Worm (Caenorhabditis elegans) whole organism, young adult: ENCODE measurements around the gene spin-2.
A peak's percentile ranks its signal among the peaks of the same experiment; 100 is the strongest.

Experiments
- B0035.1 ChIP-seq: sonication (generic microtip); optimal IDR thresholded peaks from 2 replicates; lab custom pipeline; 2016; ENCODE audit warnings: missing genetic modification characterization, mild to moderate bottlenecking, missing compliant biosample characterization, missing genotype, missing genetic modification reagents
- C06A6.2 ChIP-seq: fragments of 200-800 bp; sonication (Bioruptor generic); conservative IDR thresholded peaks from 2 replicates; pipeline ENCODE4 v1.3.6; 2022; ENCODE audit warnings: missing genetic modification characterization, missing compliant biosample characterization
- C17E4.6 ChIP-seq: fragments of 200-800 bp; sonication (Bioruptor generic); IDR thresholded peaks from 2 replicates; pipeline ENCODE4 v1.3.6; 2022; ENCODE audit warnings: missing genetic modification reagents, missing genetic modification characterization, missing compliant biosample characterization
- F22D6.2 ChIP-seq: sonication (generic microtip); optimal IDR thresholded peaks from 2 replicates; lab custom pipeline; 2016; ENCODE audit warnings: mild to moderate bottlenecking, missing genetic modification characterization, missing compliant biosample characterization
- F57A8.1 ChIP-seq: fragments of 200-800 bp; sonication (Bioruptor generic); optimal IDR thresholded peaks from 2 replicates; lab custom pipeline; 2018; ENCODE audit warnings: mild to moderate bottlenecking, missing genetic modification characterization, moderate library complexity, missing compliant biosample characterization
- F57C9.4 ChIP-seq: sonication (generic microtip); optimal IDR thresholded peaks from 2 replicates; lab custom pipeline; 2017; ENCODE audit warnings: mild to moderate bottlenecking, missing genetic modification characterization, missing compliant biosample characterization
- K11D2.4 ChIP-seq: fragments of 200-800 bp; sonication (Bioruptor generic); IDR thresholded peaks from 2 replicates; pipeline ENCODE4 v1.3.6; 2022; ENCODE audit warnings: missing genetic modification reagents, missing genetic modification characterization, missing compliant biosample characterization
- T26A5.8 ChIP-seq: sonication (generic microtip); optimal IDR thresholded peaks from 2 replicates; lab custom pipeline; 2016; ENCODE audit warnings: missing genetic modification characterization, missing compliant biosample characterization
- Y53F4B.3 ChIP-seq: fragments of 200-800 bp; sonication (Bioruptor generic); IDR thresholded peaks from 2 replicates; pipeline ENCODE4 v1.3.6; 2022; ENCODE audit warnings: missing genetic modification reagents, missing genetic modification characterization, missing compliant biosample characterization
- Y79H2A.3 ChIP-seq: fragments of 200-800 bp; sonication (Bioruptor generic); conservative IDR thresholded peaks from 2 replicates; pipeline ENCODE4 v1.3.6; 2022; ENCODE audit warnings: missing genetic modification reagents, missing genetic modification characterization, missing compliant biosample characterization
- Y95B8A.8 ChIP-seq: fragments of 200-800 bp; sonication (Bioruptor generic); IDR thresholded peaks from 2 replicates; pipeline ENCODE4 v1.3.6; 2022; ENCODE audit warnings: missing genetic modification reagents, missing genetic modification characterization, missing compliant biosample characterization
- akir-1 ChIP-seq: fragments of 200-800 bp; sonication (Bioruptor generic); optimal IDR thresholded peaks from 2 replicates; lab custom pipeline; 2018; ENCODE audit warnings: mild to moderate bottlenecking, missing genetic modification characterization, moderate library complexity, missing compliant biosample characterization
- athp-1 ChIP-seq: sonication (generic microtip); optimal IDR thresholded peaks from 2 replicates; lab custom pipeline; 2017; ENCODE audit warnings: mild to moderate bottlenecking, missing genetic modification characterization, missing compliant biosample characterization
- attf-5 ChIP-seq: fragments of 200-800 bp; sonication (Bioruptor generic); optimal IDR thresholded peaks from 2 replicates; lab custom pipeline; 2018; ENCODE audit warnings: mild to moderate bottlenecking, missing genetic modification characterization, missing compliant biosample characterization
- attf-6 ChIP-seq: fragments of 200-800 bp; sonication (Bioruptor generic); IDR thresholded peaks from 2 replicates; pipeline ENCODE4 v1.3.6; 2022; ENCODE audit warnings: missing genetic modification reagents, missing genetic modification characterization, missing compliant biosample characterization
- cebp-1 ChIP-seq, 2 experiments: fragments of 200-800 bp in 1 of 2; sonication (Bioruptor generic) in 1 of 2; sonication (generic microtip) in 1 of 2; IDR thresholded peaks in 1 of 2; optimal IDR thresholded peaks in 1 of 2; 2 replicates each; pipeline versions ENCODE4 v1.3.6 to Lab custom; 2017 to 2022; ENCODE audit warnings: missing compliant biosample characterization in 2 of 2, missing genetic modification characterization in 2 of 2, mild to moderate bottlenecking in 1 of 2, missing genetic modification reagents in 1 of 2, moderate library complexity in 1 of 2
- cebp-2 ChIP-seq: fragments of 200-800 bp; sonication (Bioruptor generic); IDR thresholded peaks from 2 replicates; pipeline ENCODE4 v1.3.6; 2022; ENCODE audit warnings: missing genetic modification characterization, missing compliant biosample characterization
- ceh-100 ChIP-seq: fragments of 200-800 bp; sonication (Bioruptor generic); IDR thresholded peaks from 2 replicates; pipeline ENCODE4 v1.3.6; 2022; ENCODE audit warnings: missing genetic modification reagents, missing genetic modification characterization, missing compliant biosample characterization
- ceh-27 ChIP-seq: fragments of 200-800 bp; sonication (Bioruptor generic); optimal IDR thresholded peaks from 2 replicates; lab custom pipeline; 2018; ENCODE audit warnings: mild to moderate bottlenecking, missing genetic modification characterization, moderate library complexity, missing compliant biosample characterization
- ceh-58 ChIP-seq: fragments of 200-800 bp; sonication (Bioruptor generic); IDR thresholded peaks from 2 replicates; pipeline ENCODE4 v1.3.6; 2022; ENCODE audit warnings: missing genetic modification characterization, missing compliant biosample characterization
- ceh-79 ChIP-seq: sonication (generic microtip); optimal IDR thresholded peaks from 2 replicates; lab custom pipeline; 2017; ENCODE audit warnings: mild to moderate bottlenecking, missing genetic modification characterization, missing compliant biosample characterization
- dpl-1 ChIP-seq: fragments of 150-350 bp; optimal IDR thresholded peaks from 2 replicates; lab custom pipeline; 2014; ENCODE audit warnings: missing biosample characterization, missing genetic modification reagents, missing genetic modification characterization
- efl-1 ChIP-seq: fragments of 150-350 bp; optimal IDR thresholded peaks from 2 replicates; lab custom pipeline; 2014; ENCODE audit warnings: missing biosample characterization, missing genetic modification reagents, missing genetic modification characterization
- egrh-3 ChIP-seq: fragments of 200-800 bp; sonication (Bioruptor generic); IDR thresholded peaks from 2 replicates; pipeline ENCODE4 v1.3.6; 2022; ENCODE audit warnings: missing genetic modification reagents, missing genetic modification characterization, missing compliant biosample characterization
- ets-4 ChIP-seq: fragments of 200-800 bp; sonication (Bioruptor generic); optimal IDR thresholded peaks from 2 replicates; lab custom pipeline; 2018; ENCODE audit warnings: mild to moderate bottlenecking, missing genetic modification characterization, missing compliant biosample characterization
- fkh-3 ChIP-seq: sonication (generic microtip); optimal IDR thresholded peaks from 2 replicates; lab custom pipeline; 2016; ENCODE audit warnings: mild to moderate bottlenecking, missing genetic modification characterization, missing compliant biosample characterization
- gei-17 ChIP-seq: fragments of 200-800 bp; sonication (Bioruptor generic); optimal IDR thresholded peaks from 2 replicates; lab custom pipeline; 2018; ENCODE audit warnings: mild to moderate bottlenecking, missing genetic modification characterization, missing compliant biosample characterization
- him-1 ChIP-seq: sonication (generic microtip); optimal IDR thresholded peaks from 2 replicates; lab custom pipeline; 2016; ENCODE audit warnings: missing genotype, missing genetic modification reagents, missing genetic modification characterization, missing compliant biosample characterization
- hrde-1 ChIP-seq: sonication (generic microtip); optimal IDR thresholded peaks from 2 replicates; lab custom pipeline; 2016; ENCODE audit warnings: missing genetic modification characterization, mild to moderate bottlenecking, missing compliant biosample characterization, moderate library complexity, missing genotype, missing genetic modification reagents, borderline replicate concordance
- lin-54 ChIP-seq: fragments of 200-800 bp; sonication (Bioruptor generic); optimal IDR thresholded peaks from 2 replicates; lab custom pipeline; 2018; ENCODE audit warnings: mild to moderate bottlenecking, missing genetic modification characterization, missing compliant biosample characterization
- mel-28 ChIP-seq: sonication (generic microtip); optimal IDR thresholded peaks from 2 replicates; lab custom pipeline; 2016; ENCODE audit warnings: borderline replicate concordance, mild to moderate bottlenecking, missing genetic modification characterization, missing compliant biosample characterization
- nhr-179 ChIP-seq: sonication (generic microtip); optimal IDR thresholded peaks from 2 replicates; lab custom pipeline; 2016; ENCODE audit warnings: mild to moderate bottlenecking, missing genetic modification characterization, missing compliant biosample characterization
- nhr-90 ChIP-seq: sonication (generic microtip); optimal IDR thresholded peaks from 2 replicates; lab custom pipeline; 2016; ENCODE audit warnings: missing genotype, mild to moderate bottlenecking, missing genetic modification characterization, missing compliant biosample characterization
- rcor-1 ChIP-seq: fragments of 200-800 bp; sonication (Bioruptor generic); IDR thresholded peaks from 2 replicates; pipeline ENCODE4 v1.3.6; 2022; ENCODE audit warnings: missing genetic modification reagents, missing genetic modification characterization, missing compliant biosample characterization
- rec-8 ChIP-seq, 2 experiments: sonication (generic microtip); optimal IDR thresholded peaks; 2 replicates each; lab custom pipeline; 2016; ENCODE audit warnings: mild to moderate bottlenecking in 2 of 2, missing genetic modification characterization in 2 of 2, missing genetic modification reagents in 2 of 2, missing genotype in 2 of 2, missing biosample characterization in 1 of 2, missing compliant biosample characterization in 1 of 2, moderate library complexity in 1 of 2
- repo-1 ChIP-seq: sonication (generic microtip); optimal IDR thresholded peaks from 2 replicates; lab custom pipeline; 2017; ENCODE audit warnings: mild to moderate bottlenecking, missing genetic modification characterization, missing compliant biosample characterization
- sdz-38 ChIP-seq: sonication (generic microtip); optimal IDR thresholded peaks from 2 replicates; lab custom pipeline; 2016; ENCODE audit warnings: missing genotype, missing genetic modification characterization, missing compliant biosample characterization
- snpc-1.1 ChIP-seq: sonication (generic microtip); optimal IDR thresholded peaks from 2 replicates; lab custom pipeline; 2017; ENCODE audit warnings: missing genetic modification characterization, mild to moderate bottlenecking, missing compliant biosample characterization, antibody characterized with exemption, moderate library complexity, missing genotype, missing genetic modification reagents; ENCODE audit not compliant: insufficient read depth
- unc-130 ChIP-seq: sonication (generic microtip); optimal IDR thresholded peaks from 2 replicates; lab custom pipeline; 2016; ENCODE audit warnings: missing genetic modification reagents, missing genetic modification characterization, missing compliant biosample characterization
- unc-62 ChIP-seq: fragments of 150-350 bp; optimal IDR thresholded peaks from 2 replicates; lab custom pipeline; 2014; ENCODE audit warnings: missing biosample characterization, missing genetic modification reagents, missing genetic modification characterization
- ztf-26 ChIP-seq: sonication (generic microtip); optimal IDR thresholded peaks from 2 replicates; lab custom pipeline; 2017; ENCODE audit warnings: missing genetic modification characterization, missing compliant biosample characterization
- ztf-3 ChIP-seq: fragments of 200-800 bp; sonication (Bioruptor generic); optimal IDR thresholded peaks from 2 replicates; lab custom pipeline; 2018; ENCODE audit warnings: mild to moderate bottlenecking, missing genetic modification characterization, missing compliant biosample characterization
- ztf-6 ChIP-seq: fragments of 200-800 bp; sonication (Bioruptor generic); IDR thresholded peaks from 2 replicates; pipeline ENCODE4 v1.3.6; 2022; ENCODE audit warnings: missing genetic modification reagents, missing genetic modification characterization, missing compliant biosample characterization

Gene spin-2

ce11 chrIV:13086705-13087104, at the start of gene spin-2:
Gene spin-2 (plus strand): TSS chrIV:13087005.
- TF ChIP-seq B0035.1 (tag; lab: Kevin White, UChicago) (no peak), egrh-3 (GFP tag; lab: Robert Waterston, UW) (no peak), fkh-3 (tag; lab: Kevin White, UChicago) (no peak), rcor-1 (no peak), Y53F4B.3 (GFP tag; lab: Robert Waterston, UW) (no peak), dpl-1 (GFP tag; lab: Kevin White, UChicago) (no peak), gei-17 (GFP tag; lab: Kevin White, UChicago) (no peak), repo-1 (tag; lab: Kevin White, UChicago) (no peak), nhr-90 (tag; lab: Kevin White, UChicago) (no peak), lin-54 (GFP tag; lab: Kevin White, UChicago) (no peak), ztf-26 (tag; lab: Kevin White, UChicago) (no peak), ceh-58 (GFP tag; lab: Robert Waterston, UW) (no peak), ztf-3 (no peak), efl-1 (GFP tag; lab: Kevin White, UChicago) (no peak), akir-1 (GFP tag; lab: Kevin White, UChicago) (no peak), ceh-100 (GFP tag; lab: Robert Waterston, UW) (no peak)

DNA sequence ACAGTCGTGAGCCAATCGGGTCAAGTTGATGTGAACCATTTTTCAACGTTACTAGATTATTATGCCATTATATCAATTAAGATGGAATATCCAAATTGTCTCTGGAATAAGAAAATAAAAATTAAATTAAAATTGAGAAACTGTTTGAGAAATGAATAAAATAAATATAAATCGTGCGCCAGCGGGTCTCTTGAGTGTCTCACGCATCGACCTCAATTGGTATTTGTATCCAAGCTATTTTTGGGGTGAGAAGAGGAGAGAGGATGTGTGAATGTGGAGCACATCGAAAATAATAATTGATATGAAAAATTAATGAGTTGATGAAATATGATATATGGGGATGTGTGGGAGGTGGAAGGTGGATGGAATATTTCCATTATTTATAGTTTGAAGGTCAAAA, 47.9 kb upstream of the spin-2 start, which contains the start of gene F49E11.2:
F49E11.2 (minus strand) TSS at position 101 of the 400 bp plus-strand sequence.
- 0 out of 2 replicates have a peak, but pooled peaks have one; percentile 67 for TF ChIP-seq cebp-2 (GFP tag; lab: Robert Waterston, UW)
- no peak for TF ChIP-seq F57A8.1 (GFP tag; lab: Kevin White, UChicago)
- no peak for TF ChIP-seq attf-5 (GFP tag; lab: Kevin White, UChicago)

DNA sequence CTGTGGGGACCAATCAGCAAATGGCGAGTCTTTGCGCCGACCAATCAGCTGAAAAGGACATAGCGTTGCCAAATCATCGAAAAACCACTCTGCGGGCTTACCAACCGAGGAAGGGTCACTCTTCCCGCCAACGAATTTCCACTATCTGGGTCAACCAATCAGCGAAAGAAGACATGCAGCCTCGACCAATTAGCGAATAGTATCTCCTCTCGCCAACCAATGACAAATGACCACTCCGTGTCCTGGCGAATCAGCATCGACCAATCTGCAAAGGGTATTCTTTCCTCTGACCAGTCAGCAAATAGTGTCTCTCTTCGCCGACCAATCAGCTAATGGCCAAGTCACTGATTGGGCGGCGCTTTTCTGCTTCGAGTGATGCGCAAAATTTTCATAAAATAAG, 45.3 kb upstream of the spin-2 start:
- no peak for TF ChIP-seq ceh-79 (tag; lab: Kevin White, UChicago)
- TF ChIP-seq cebp-2 (GFP tag; lab: Robert Waterston, UW), result 0 out of 2 replicates have a peak, but pooled peaks have one; percentile 52

ce11 chrIV:13042091-13042490, 44.7 kb upstream of the spin-2 start, which contains the start of gene amt-2:
Gene amt-2 (plus strand): TSS chrIV:13042391.
- no peak for TF ChIP-seq T26A5.8 (tag; lab: Kevin White, UChicago)
- no peak for TF ChIP-seq rec-8 (tag; optimal IDR thresholded peaks at IDR 0.05; lab: Kevin White, UChicago)
- TF ChIP-seq unc-130, result no peak
- TF ChIP-seq ceh-27, result no peak
- TF ChIP-seq ets-4 (GFP tag; lab: Kevin White, UChicago), result no peak
- TF ChIP-seq him-1 (tag; lab: Kevin White, UChicago), result no peak
- no peak for TF ChIP-seq attf-6
- no peak for TF ChIP-seq athp-1 (tag; lab: Kevin White, UChicago)
- no peak for TF ChIP-seq C06A6.2 (GFP tag; lab: Robert Waterston, UW)
- no peak for TF ChIP-seq repo-1 (tag; lab: Kevin White, UChicago)
- no peak for TF ChIP-seq unc-62

ce11 chrIV:13044980-13045379, 41.8 kb upstream of the spin-2 start:
- TF ChIP-seq C17E4.6 (GFP tag; lab: Robert Waterston, UW), result no peak
- TF ChIP-seq K11D2.4 (GFP tag; lab: Robert Waterston, UW), result no peak
- TF ChIP-seq snpc-1.1 (tag; lab: Kevin White, UChicago), result no peak
- TF ChIP-seq ztf-6, result no peak
- TF ChIP-seq nhr-179, result no peak
- TF ChIP-seq efl-1 (GFP tag; lab: Kevin White, UChicago), result no peak
- no peak for TF ChIP-seq Y79H2A.3 (GFP tag; lab: Robert Waterston, UW)
- no peak for TF ChIP-seq sdz-38 (tag; lab: Kevin White, UChicago)
- no peak for TF ChIP-seq hrde-1 (tag; lab: Kevin White, UChicago)
- TF ChIP-seq mel-28 (tag; lab: Kevin White, UChicago), result no peak
- no peak for TF ChIP-seq F57C9.4 (tag; lab: Kevin White, UChicago)
- TF ChIP-seq rcor-1, result no peak
- TF ChIP-seq cebp-1 (GFP tag; IDR thresholded peaks at IDR 0.05; lab: Robert Waterston, UW), result no peak
- TF ChIP-seq cebp-1 (tag; optimal IDR thresholded peaks at IDR 0.05; lab: Kevin White, UChicago), result no peak
- no peak for TF ChIP-seq F22D6.2 (tag; lab: Kevin White, UChicago)
- TF ChIP-seq Y95B8A.8, result no peak
